Worm (Caenorhabditis elegans) whole organism, young adult: ENCODE results near the gene ccdc-12.

Experiments
- F52B5.7 ChIP-seq: sonication (generic microtip); optimal IDR thresholded peaks from 2 replicates; lab custom pipeline; 2016; ENCODE audit warnings: mild to moderate bottlenecking, missing genetic modification characterization, missing compliant biosample characterization
- F55B11.4 ChIP-seq: sonication (generic microtip); optimal IDR thresholded peaks from 2 replicates; lab custom pipeline; 2016; ENCODE audit warnings: missing compliant biosample characterization, missing genetic modification characterization, borderline replicate concordance; ENCODE audit not compliant: insufficient read depth
- attf-3 ChIP-seq: fragments of 200-800 bp; sonication (Bioruptor generic); conservative IDR thresholded peaks from 2 replicates; pipeline ENCODE4 v1.3.6; 2022; ENCODE audit warnings: missing genetic modification reagents, missing genetic modification characterization, missing compliant biosample characterization
- cebp-2 ChIP-seq: fragments of 200-800 bp; sonication (Bioruptor generic); IDR thresholded peaks from 2 replicates; pipeline ENCODE4 v1.3.6; 2022; ENCODE audit warnings: missing genetic modification characterization, missing compliant biosample characterization
- hrde-1 ChIP-seq: sonication (generic microtip); optimal IDR thresholded peaks from 2 replicates; lab custom pipeline; 2016; ENCODE audit warnings: missing genetic modification characterization, mild to moderate bottlenecking, missing compliant biosample characterization, moderate library complexity, missing genotype, missing genetic modification reagents, borderline replicate concordance
- pha-4 ChIP-seq: fragments of 150-350 bp; sonication (generic microtip); optimal IDR thresholded peaks from 2 replicates; lab custom pipeline; 2014; ENCODE audit warnings: missing biosample characterization, missing genetic modification reagents, missing genetic modification characterization
- unc-62 ChIP-seq: fragments of 150-350 bp; optimal IDR thresholded peaks from 2 replicates; lab custom pipeline; 2014; ENCODE audit warnings: missing biosample characterization, missing genetic modification reagents, missing genetic modification characterization

- no peak for TF ChIP-seq F52B5.7 (tag; lab: Kevin White, UChicago)
- no peak for TF ChIP-seq attf-3 (GFP tag; lab: Robert Waterston, UW)
- TF ChIP-seq F55B11.4 = no peak
- no peak for TF ChIP-seq hrde-1 (tag; lab: Kevin White, UChicago)
- no peak for TF ChIP-seq cebp-2
- no peak for TF ChIP-seq pha-4 (tag; lab: Kevin White, UChicago)
- TF ChIP-seq unc-62 = no peak
Measured at ce11 chrIV:2542001-2542400, 47.0 kb upstream of the ccdc-12 start, which contains the start of gene sprr-3.
